Fruit fly (Drosophila melanogaster): ENCODE measurements around the gene Edg78E.

DNA sequence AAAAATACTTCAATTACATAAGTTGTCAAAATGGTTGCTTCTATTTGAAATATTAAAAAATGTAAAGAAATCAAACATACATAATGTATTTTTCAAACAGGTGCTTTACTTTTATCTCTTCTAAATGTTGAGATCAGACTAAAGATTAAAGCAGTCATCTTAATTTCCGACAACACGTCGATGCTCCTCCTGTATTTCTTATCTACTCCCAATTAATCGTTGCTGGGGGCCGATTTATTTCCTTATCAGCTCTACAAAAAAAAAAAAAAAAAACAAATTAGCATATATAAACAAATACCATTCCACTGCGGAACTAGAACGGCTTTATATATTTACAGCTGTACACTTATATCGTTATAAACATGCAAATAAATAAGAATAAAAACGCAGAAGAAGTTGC lies 15.9 kb downstream of the Edg78E start:
- TF ChIP-seq ttk (optimal IDR thresholded peaks at IDR 0.05) (no peak), h (optimal IDR thresholded peaks at IDR 0.05) (no peak), psq (optimal IDR thresholded peaks at IDR 0.05) (no peak)

Measured in Kc167 (cell line).